Fruit fly (Drosophila melanogaster) whole organism, wandering third instar larva: Measurements from ENCODE around the gene cact.
A peak's percentile ranks its signal among the peaks of the same experiment; 100 is the strongest.

Experiments
- Abd-B ChIP-seq: fragments of >200 bp; optimal IDR thresholded peaks from 2 replicates; lab custom pipeline; 2017; ENCODE audit warnings: missing biosample characterization, missing genetic modification characterization
- CG32264 ChIP-seq: fragments of 200-800 bp; sonication (Bioruptor generic); optimal IDR thresholded peaks from 2 replicates; lab custom pipeline; 2016; ENCODE audit warnings: missing biosample characterization, missing genetic modification characterization
- CG9705 ChIP-seq: fragments of 200-800 bp; sonication (Bioruptor generic); optimal IDR thresholded peaks from 2 replicates; lab custom pipeline; 2018; ENCODE audit warnings: missing biosample characterization, mild to moderate bottlenecking, missing genetic modification characterization
- CrebA ChIP-seq: fragments of 200-800 bp; sonication (Bioruptor generic); optimal IDR thresholded peaks from 2 replicates; lab custom pipeline; 2016; ENCODE audit warnings: missing biosample characterization, mild to moderate bottlenecking, missing genetic modification characterization, borderline replicate concordance
- Dfd ChIP-seq: fragments of >200 bp; optimal IDR thresholded peaks from 2 replicates; lab custom pipeline; 2017; ENCODE audit warnings: missing biosample characterization, missing genetic modification characterization
- Dif ChIP-seq: fragments of 200-275, 200-300 bp; sonication (Bioruptor generic); optimal IDR thresholded peaks from 2 replicates; lab custom pipeline; 2018; ENCODE audit warnings: missing biosample characterization, missing genetic modification characterization; ENCODE audit not compliant: partially characterized antibody
- GATAd ChIP-seq: sonication (Bioruptor generic); optimal IDR thresholded peaks from 2 replicates; lab custom pipeline; 2016; ENCODE audit warnings: missing biosample characterization, missing genetic modification characterization
- HLH106 ChIP-seq: fragments of 200-800 bp; optimal IDR thresholded peaks from 3 replicates; lab custom pipeline; 2019; ENCODE audit warnings: missing biosample characterization, mild to moderate bottlenecking, missing genetic modification characterization, moderate library complexity
- Hnf4 ChIP-seq: fragments of 200-800 bp; sonication (Bioruptor generic); optimal IDR thresholded peaks from 2 replicates; lab custom pipeline; 2016; ENCODE audit warnings: missing biosample characterization, mild to moderate bottlenecking, missing genetic modification characterization
- Hr78 ChIP-seq: fragments of >200 bp; optimal IDR thresholded peaks from 2 replicates; lab custom pipeline; 2017; ENCODE audit warnings: missing biosample characterization, missing genetic modification characterization
- Hr83 ChIP-seq: fragments of 200-300 bp; sonication (Bioruptor generic); optimal IDR thresholded peaks from 2 replicates; lab custom pipeline; 2016; ENCODE audit warnings: missing biosample characterization, mild to moderate bottlenecking, missing genetic modification characterization, moderate library complexity; ENCODE audit not compliant: poor library complexity, severe bottlenecking
- Jra ChIP-seq: sonication (Bioruptor generic); optimal IDR thresholded peaks from 2 replicates; lab custom pipeline; 2016; ENCODE audit warnings: missing biosample characterization, missing genetic modification characterization
- Mio ChIP-seq: sonication (Bioruptor generic); optimal IDR thresholded peaks from 2 replicates; lab custom pipeline; 2016; ENCODE audit warnings: missing biosample characterization, missing genetic modification characterization
- N ChIP-seq: fragments of >200 bp; optimal IDR thresholded peaks from 2 replicates; lab custom pipeline; 2018; ENCODE audit warnings: missing biosample characterization, missing external identifiers, missing genetic modification characterization
- OdsH ChIP-seq: fragments of 200-800 bp; sonication (Bioruptor generic); optimal IDR thresholded peaks from 2 replicates; lab custom pipeline; 2016; ENCODE audit warnings: missing biosample characterization, mild to moderate bottlenecking, missing genetic modification characterization
- Rel ChIP-seq, 2 experiments: fragments of 200-800 bp; sonication (Bioruptor generic) in 1 of 2; optimal IDR thresholded peaks; 2 replicates in 1 of 2; 3 replicates in 1 of 2; lab custom pipeline; 2016 to 2019; ENCODE audit warnings: mild to moderate bottlenecking in 2 of 2, missing biosample characterization in 2 of 2, missing genetic modification characterization in 2 of 2, moderate library complexity in 1 of 2
- Sp1 ChIP-seq: fragments of 200-800 bp; sonication (Bioruptor generic); optimal IDR thresholded peaks from 3 replicates; lab custom pipeline; 2019; ENCODE audit warnings: missing biosample characterization, mild to moderate bottlenecking, missing genetic modification characterization, moderate library complexity
- Vsx2 ChIP-seq: fragments of 200-300, 225-300 bp; sonication (Bioruptor generic); optimal IDR thresholded peaks from 2 replicates; lab custom pipeline; 2018; ENCODE audit warnings: missing biosample characterization, missing genetic modification characterization; ENCODE audit not compliant: partially characterized antibody
- br ChIP-seq: fragments of 200-800 bp; sonication (Bioruptor generic); optimal IDR thresholded peaks from 2 replicates; lab custom pipeline; 2016; ENCODE audit warnings: missing biosample characterization, missing genetic modification characterization
- brk ChIP-seq: fragments of 200-800 bp; sonication (Bioruptor generic); optimal IDR thresholded peaks from 2 replicates; lab custom pipeline; 2016; ENCODE audit warnings: missing biosample characterization, mild to moderate bottlenecking, missing genetic modification characterization
- dl ChIP-seq, 2 experiments: fragments of 175-275, 200-275 bp in 1 of 2; fragments of 200-275 bp in 1 of 2; sonication (Bioruptor generic); optimal IDR thresholded peaks; lab custom pipeline; 2018; ENCODE audit warnings: mild to moderate bottlenecking in 2 of 2, missing biosample characterization in 2 of 2, missing genetic modification characterization in 2 of 2, moderate library complexity in 2 of 2; ENCODE audit not compliant: partially characterized antibody in 2 of 2, insufficient read depth in 1 of 2
- dmrt93B ChIP-seq: fragments of 200-800 bp; sonication (Bioruptor generic); optimal IDR thresholded peaks from 2 replicates; lab custom pipeline; 2018; ENCODE audit warnings: missing biosample characterization, mild to moderate bottlenecking, missing genetic modification characterization
- dsf ChIP-seq: sonication (Bioruptor generic); optimal IDR thresholded peaks from 2 replicates; lab custom pipeline; 2016; ENCODE audit warnings: missing biosample characterization, missing genetic modification characterization, borderline replicate concordance
- ey ChIP-seq: fragments of 200-800 bp; sonication (Bioruptor generic); optimal IDR thresholded peaks from 2 replicates; lab custom pipeline; 2016; ENCODE audit warnings: missing biosample characterization, missing genetic modification characterization
- foxo ChIP-seq, 2 experiments: fragments of 200-800 bp; sonication (Bioruptor generic); optimal IDR thresholded peaks; 2 replicates in 1 of 2; 3 replicates in 1 of 2; lab custom pipeline; 2016 to 2017; ENCODE audit warnings: missing biosample characterization in 2 of 2, missing genetic modification characterization in 2 of 2
- fru ChIP-seq: fragments of 200-800 bp; sonication (Bioruptor generic); optimal IDR thresholded peaks from 3 replicates; lab custom pipeline; 2016; ENCODE audit warnings: missing biosample characterization, mild to moderate bottlenecking, missing genetic modification characterization
- h ChIP-seq: fragments of 200-800 bp; sonication (Bioruptor generic); optimal IDR thresholded peaks from 3 replicates; lab custom pipeline; 2016; ENCODE audit warnings: missing biosample characterization, mild to moderate bottlenecking, missing genetic modification characterization
- jim ChIP-seq: fragments of 175-275, 200-325 bp; sonication (Bioruptor generic); optimal IDR thresholded peaks from 2 replicates; lab custom pipeline; 2016; ENCODE audit warnings: missing biosample characterization, mild to moderate bottlenecking, missing genetic modification characterization
- lola ChIP-seq: fragments of >200 bp; optimal IDR thresholded peaks from 2 replicates; lab custom pipeline; 2017; ENCODE audit warnings: missing biosample characterization, missing genetic modification characterization
- pan ChIP-seq: fragments of >200 bp; optimal IDR thresholded peaks from 2 replicates; lab custom pipeline; 2017
- psq ChIP-seq: fragments of 200-800 bp; sonication (Bioruptor generic); optimal IDR thresholded peaks from 3 replicates; lab custom pipeline; 2017; ENCODE audit warnings: missing biosample characterization, mild to moderate bottlenecking, missing genetic modification characterization, moderate library complexity
- rgr ChIP-seq: fragments of 200-800 bp; sonication (Bioruptor generic); optimal IDR thresholded peaks from 3 replicates; lab custom pipeline; 2016; ENCODE audit warnings: missing biosample characterization, mild to moderate bottlenecking, missing genetic modification characterization
- sage ChIP-seq: fragments of 200-800 bp; sonication (Bioruptor generic); optimal IDR thresholded peaks from 2 replicates; lab custom pipeline; 2016; ENCODE audit warnings: missing biosample characterization, mild to moderate bottlenecking, missing genetic modification characterization
- sv ChIP-seq: fragments of 200-800 bp; sonication (Bioruptor generic); optimal IDR thresholded peaks from 3 replicates; lab custom pipeline; 2016; ENCODE audit warnings: missing biosample characterization, missing genetic modification characterization
- tai ChIP-seq: sonication (Bioruptor generic); optimal IDR thresholded peaks from 2 replicates; lab custom pipeline; 2016; ENCODE audit warnings: missing biosample characterization, missing genetic modification characterization
- usp ChIP-seq: fragments of >200 bp; optimal IDR thresholded peaks from 2 replicates; lab custom pipeline; 2017; ENCODE audit warnings: missing biosample characterization, missing genetic modification characterization
- woc ChIP-seq: sonication (Bioruptor generic); optimal IDR thresholded peaks from 2 replicates; lab custom pipeline; 2016; ENCODE audit warnings: missing biosample characterization, mild to moderate bottlenecking, missing genetic modification characterization

The cact gene

dm6 chr2L:16323544-16323943 is 2.5 kb downstream of the cact start:
- TF ChIP-seq CG9705 (no peak), fru (GFP tag; lab: Kevin White, UChicago) (peak; percentile 48)

- no peak for TF ChIP-seq Jra
- no peak for TF ChIP-seq Hr78
- no peak for TF ChIP-seq sv
- no peak for TF ChIP-seq Dif (GFP tag; lab: Kevin White, UChicago)
- no peak for TF ChIP-seq jim (GFP tag; lab: Kevin White, UChicago)
- TF ChIP-seq brk: no peak
- no peak for TF ChIP-seq Hr83 (GFP tag; lab: Kevin White, UChicago)
- no peak for TF ChIP-seq ey (GFP tag; lab: Kevin White, UChicago)
- no peak for TF ChIP-seq usp (GFP tag; lab: Kevin White, UChicago)
- TF ChIP-seq Hnf4 (GFP tag; lab: Kevin White, UChicago): no peak
- TF ChIP-seq CG32264 (GFP tag; lab: Kevin White, UChicago): no peak
- TF ChIP-seq h (GFP tag; lab: Kevin White, UChicago): no peak
- TF ChIP-seq pan (lab: Kevin White, UChicago): no peak
- TF ChIP-seq fru (GFP tag; lab: Kevin White, UChicago): no peak
- no peak for TF ChIP-seq Rel (GFP tag; optimal IDR thresholded peaks at IDR 0.05; lab: Kevin White, UChicago)
- peak; percentile 10 for TF ChIP-seq Rel (tag; optimal IDR thresholded peaks at IDR 0.05; lab: Kevin White, UChicago)
- no peak for TF ChIP-seq Abd-B (GFP tag; lab: Kevin White, UChicago)
- no peak for TF ChIP-seq Dfd (GFP tag; lab: Kevin White, UChicago)
- peak; percentile 17 for TF ChIP-seq br (GFP tag; lab: Kevin White, UChicago)
- TF ChIP-seq CrebA: no peak
- TF ChIP-seq sage (GFP tag; lab: Kevin White, UChicago): no peak
- no peak for TF ChIP-seq CG9705
- TF ChIP-seq rgr (GFP tag; lab: Kevin White, UChicago): peak; percentile 36
- TF ChIP-seq Mio (GFP tag; lab: Kevin White, UChicago): no peak
- TF ChIP-seq tai: peak; percentile 23
- no peak for TF ChIP-seq N (GFP tag; lab: Kevin White, UChicago)
- TF ChIP-seq OdsH (GFP tag; lab: Kevin White, UChicago): no peak
- TF ChIP-seq psq (GFP tag; lab: Kevin White, UChicago): no peak
- TF ChIP-seq Vsx2 (GFP tag; lab: Kevin White, UChicago): no peak
- TF ChIP-seq dl (GFP tag; optimal IDR thresholded peaks at IDR 0.05; lab: Kevin White, UChicago; ENCODE audit: insufficient read depth in 1 of 2, partially characterized antibody in 2 of 2): no peak
Observed at dm6 chr2L:16321872-16322631, 4.0 kb downstream of the cact start.

- no peak for TF ChIP-seq br (GFP tag; lab: Kevin White, UChicago)
- TF ChIP-seq Sp1 (GFP tag; lab: Kevin White, UChicago): no peak
- TF ChIP-seq Mio (GFP tag; lab: Kevin White, UChicago): no peak
- no peak for TF ChIP-seq lola (GFP tag; lab: Kevin White, UChicago)
- TF ChIP-seq sage (GFP tag; lab: Kevin White, UChicago): no peak
- TF ChIP-seq CG9705: no peak
- no peak for TF ChIP-seq HLH106 (tag; lab: Kevin White, UChicago)
- TF ChIP-seq Jra: no peak
- TF ChIP-seq rgr (GFP tag; lab: Kevin White, UChicago): no peak
- no peak for TF ChIP-seq Dif (GFP tag; lab: Kevin White, UChicago)
- no peak for TF ChIP-seq usp (GFP tag; lab: Kevin White, UChicago)
- TF ChIP-seq Vsx2 (GFP tag; lab: Kevin White, UChicago): no peak
Observed at dm6 chr2L:16321209-16321608, 4.8 kb downstream of the cact start.

dm6 chr2L:16320428-16320827 is 5.6 kb downstream of the cact start:
- no peak for TF ChIP-seq GATAd (GFP tag; lab: Kevin White, UChicago)
- no peak for TF ChIP-seq Hnf4 (GFP tag; lab: Kevin White, UChicago)
- TF ChIP-seq psq (GFP tag; lab: Kevin White, UChicago): no peak
- no peak for TF ChIP-seq Sp1 (GFP tag; lab: Kevin White, UChicago)
- no peak for TF ChIP-seq Vsx2 (GFP tag; lab: Kevin White, UChicago)
- TF ChIP-seq dmrt93B (GFP tag; lab: Kevin White, UChicago): no peak
- TF ChIP-seq usp (GFP tag; lab: Kevin White, UChicago): no peak
- no peak for TF ChIP-seq dl (GFP tag; optimal IDR thresholded peaks at IDR 0.05; lab: Kevin White, UChicago; ENCODE audit: insufficient read depth in 1 of 2, partially characterized antibody in 2 of 2)
- TF ChIP-seq Hr78: no peak
- no peak for TF ChIP-seq pan (lab: Kevin White, UChicago)
- no peak for TF ChIP-seq foxo (GFP tag; optimal IDR thresholded peaks at IDR 0.05; lab: Kevin White, UChicago)
- TF ChIP-seq OdsH (GFP tag; lab: Kevin White, UChicago): no peak
- TF ChIP-seq Dfd (GFP tag; lab: Kevin White, UChicago): no peak
- TF ChIP-seq HLH106 (tag; lab: Kevin White, UChicago): no peak
- TF ChIP-seq Jra: no peak
- TF ChIP-seq sv: no peak
- no peak for TF ChIP-seq Abd-B (GFP tag; lab: Kevin White, UChicago)
- TF ChIP-seq br (GFP tag; lab: Kevin White, UChicago): no peak
- TF ChIP-seq woc (GFP tag; lab: Kevin White, UChicago): no peak
- no peak for TF ChIP-seq dsf (GFP tag; lab: Kevin White, UChicago)
